Fruit fly (Drosophila melanogaster) whole organism: ENCODE data around the gene Cep97.

Experiments
- CG8478 ChIP-seq: fragments of >200 bp; optimal IDR thresholded peaks from 2 replicates; lab custom pipeline; 2018; ENCODE audit warnings: inconsistent platforms
- Dll ChIP-seq: fragments of >200 bp; optimal IDR thresholded peaks from 2 replicates; lab custom pipeline; 2017
- EcR ChIP-seq, 2 experiments: fragments of >200 bp; optimal IDR thresholded peaks; 2 replicates each; lab custom pipeline; 2017; ENCODE audit warnings: missing biosample characterization in 2 of 2, missing genetic modification characterization in 2 of 2, missing genetic modification reagents in 2 of 2
- pan ChIP-seq: fragments of >200 bp; optimal IDR thresholded peaks from 2 replicates; lab custom pipeline; 2017
- psq ChIP-seq: fragments of >200 bp; optimal IDR thresholded peaks from 2 replicates; lab custom pipeline; 2017
- usp ChIP-seq: fragments of >200 bp; optimal IDR thresholded peaks from 2 replicates; lab custom pipeline; 2017; ENCODE audit warnings: missing biosample characterization, missing genetic modification characterization, mixed read lengths

The Cep97 gene

dm6 chr2L:3867474-3868082, at the start of gene Cep97:
Gene Cep97 (plus strand): TSS chr2L:3867697.
- no peak for TF ChIP-seq usp
- no peak for TF ChIP-seq pan (lab: Kevin White, UChicago)
- TF ChIP-seq Dll (lab: Kevin White, UChicago): no peak

dm6 chr2L:3818903-3819302, 48.6 kb upstream of the Cep97 start:
- no peak for TF ChIP-seq psq

dm6 chr2L:3822462-3823065, 44.9 kb upstream of the Cep97 start:
- TF ChIP-seq EcR (GFP tag; optimal IDR thresholded peaks at IDR 0.05; lab: Kevin White, UChicago): no peak
- TF ChIP-seq psq: no peak
- no peak for TF ChIP-seq pan (lab: Kevin White, UChicago)
- TF ChIP-seq Dll (lab: Kevin White, UChicago): no peak
- TF ChIP-seq CG8478 (lab: Kevin White, UChicago): no peak
- no peak for TF ChIP-seq usp

dm6 chr2L:3823835-3824234, 43.7 kb upstream of the Cep97 start:
- TF ChIP-seq Dll (lab: Kevin White, UChicago): no peak
- TF ChIP-seq usp: no peak
- TF ChIP-seq psq: no peak

- TF ChIP-seq CG8478 (lab: Kevin White, UChicago) (no peak), Dll (lab: Kevin White, UChicago) (no peak), EcR (GFP tag; optimal IDR thresholded peaks at IDR 0.05; lab: Kevin White, UChicago) (no peak), usp (no peak), psq (no peak), pan (lab: Kevin White, UChicago) (no peak)
Measured at dm6 chr2L:3825413-3825812, 42.1 kb upstream of the Cep97 start, which contains the start of gene slp1. Gene slp1 (plus strand): TSS chr2L:3825675.

dm6 chr2L:3827406-3828133, 39.9 kb upstream of the Cep97 start:
- no peak for TF ChIP-seq pan (lab: Kevin White, UChicago)
- no peak for TF ChIP-seq EcR (GFP tag; optimal IDR thresholded peaks at IDR 0.05; lab: Kevin White, UChicago)
- no peak for TF ChIP-seq usp
- TF ChIP-seq psq: no peak
- no peak for TF ChIP-seq CG8478 (lab: Kevin White, UChicago)
- no peak for TF ChIP-seq Dll (lab: Kevin White, UChicago)

dm6 chr2L:3829220-3829619, 38.3 kb upstream of the Cep97 start:
- TF ChIP-seq pan (lab: Kevin White, UChicago): no peak
- no peak for TF ChIP-seq CG8478 (lab: Kevin White, UChicago)
- no peak for TF ChIP-seq EcR (GFP tag; optimal IDR thresholded peaks at IDR 0.05; lab: Kevin White, UChicago)
- TF ChIP-seq usp: no peak
- no peak for TF ChIP-seq Dll (lab: Kevin White, UChicago)
- TF ChIP-seq psq: no peak

dm6 chr2L:3831694-3832093, 35.8 kb upstream of the Cep97 start:
- TF ChIP-seq Dll (lab: Kevin White, UChicago): no peak

- TF ChIP-seq pan (lab: Kevin White, UChicago) (no peak), Dll (lab: Kevin White, UChicago) (no peak), usp (no peak), psq (no peak), CG8478 (lab: Kevin White, UChicago) (no peak), EcR (GFP tag; optimal IDR thresholded peaks at IDR 0.05; lab: Kevin White, UChicago) (no peak)
Measured at dm6 chr2L:3832249-3832675, 35.2 kb upstream of the Cep97 start.

- no peak for TF ChIP-seq CG8478 (lab: Kevin White, UChicago)
- TF ChIP-seq pan (lab: Kevin White, UChicago): no peak
- TF ChIP-seq usp: no peak
- no peak for TF ChIP-seq EcR (GFP tag; optimal IDR thresholded peaks at IDR 0.05; lab: Kevin White, UChicago)
- no peak for TF ChIP-seq Dll (lab: Kevin White, UChicago)
- no peak for TF ChIP-seq psq
Measured at dm6 chr2L:3833924-3834323, 33.6 kb upstream of the Cep97 start.

- TF ChIP-seq CG8478 (lab: Kevin White, UChicago) (no peak), EcR (GFP tag; optimal IDR thresholded peaks at IDR 0.05; lab: Kevin White, UChicago) (no peak), Dll (lab: Kevin White, UChicago) (no peak), psq (no peak), usp (no peak), pan (lab: Kevin White, UChicago) (no peak)
Measured at dm6 chr2L:3835221-3835620, 32.3 kb upstream of the Cep97 start.

dm6 chr2L:3836440-3836890, 31.0 kb upstream of the Cep97 start, which contains the start of gene slp2:
Gene slp2 (plus strand): TSS chr2L:3836840.
- TF ChIP-seq pan (lab: Kevin White, UChicago) (no peak), CG8478 (lab: Kevin White, UChicago) (peak; percentile 35), EcR (GFP tag; optimal IDR thresholded peaks at IDR 0.05; lab: Kevin White, UChicago) (no peak)

- TF ChIP-seq CG8478 (lab: Kevin White, UChicago) (no peak), usp (no peak), EcR (GFP tag; optimal IDR thresholded peaks at IDR 0.05; lab: Kevin White, UChicago) (no peak)
Measured at dm6 chr2L:3840975-3841374, 26.5 kb upstream of the Cep97 start.
